Fruit fly (Drosophila melanogaster) whole organism, embryonic: ENCODE data around the gene Gnf1.

Experiments
- Awh ChIP-seq: fragments of 200-800 bp; sonication (Bioruptor generic); IDR thresholded peaks from 2 replicates; pipeline ENCODE4, ENCODE4 v1.3.6; 2022; ENCODE audit warnings: missing biosample characterization, missing genetic modification characterization
- CG10274 ChIP-seq: fragments of 200-800 bp; sonication (Bioruptor generic); optimal IDR thresholded peaks from 3 replicates; lab custom pipeline; 2017; ENCODE audit warnings: missing biosample characterization, mild to moderate bottlenecking, missing genetic modification characterization
- CG10543 ChIP-seq: fragments of 200-800 bp; sonication (Bioruptor generic); optimal IDR thresholded peaks from 3 replicates; lab custom pipeline; 2017; ENCODE audit warnings: missing biosample characterization, mild to moderate bottlenecking, missing genetic modification characterization, moderate library complexity
- CG12391 ChIP-seq: fragments of 200-800 bp; sonication (Bioruptor generic); optimal IDR thresholded peaks from 3 replicates; lab custom pipeline; 2018; ENCODE audit warnings: missing biosample characterization, mild to moderate bottlenecking, missing genetic modification characterization, moderate library complexity
- CG13624 ChIP-seq: fragments of 200-800 bp; sonication (Bioruptor generic); optimal IDR thresholded peaks from 2 replicates; lab custom pipeline; 2016; ENCODE audit warnings: missing biosample characterization, missing genetic modification characterization
- CG14050 ChIP-seq: fragments of 200-800 bp; sonication (Bioruptor generic); IDR thresholded peaks from 3 replicates; pipeline ENCODE4 v1.3.6; 2022; ENCODE audit warnings: missing biosample characterization, missing genetic modification characterization
- CG16863 ChIP-seq: fragments of 200-800 bp; sonication (Bioruptor generic); optimal IDR thresholded peaks from 3 replicates; lab custom pipeline; 2016; ENCODE audit warnings: missing biosample characterization, missing genetic modification characterization
- CG31224 ChIP-seq: fragments of 200-800 bp; sonication (Bioruptor generic); IDR thresholded peaks from 2 replicates; pipeline ENCODE4 v1.3.6; 2022; ENCODE audit warnings: missing biosample characterization, missing genetic modification characterization
- CG6654 ChIP-seq: fragments of 200-800 bp; sonication (Bioruptor generic); optimal IDR thresholded peaks from 2 replicates; lab custom pipeline; 2017; ENCODE audit warnings: missing biosample characterization, mild to moderate bottlenecking, missing genetic modification characterization
- CG6854 ChIP-seq: fragments of 200-800 bp; sonication (Bioruptor generic); optimal IDR thresholded peaks from 3 replicates; lab custom pipeline; 2017; ENCODE audit warnings: missing biosample characterization, mild to moderate bottlenecking, missing genetic modification characterization
- CG7928 ChIP-seq: fragments of 200-800 bp; sonication (Bioruptor generic); optimal IDR thresholded peaks from 2 replicates; lab custom pipeline; 2017; ENCODE audit warnings: missing biosample characterization, mild to moderate bottlenecking, missing genetic modification characterization
- CG8089 ChIP-seq: fragments of 200-800 bp; sonication (Bioruptor generic); optimal IDR thresholded peaks from 3 replicates; lab custom pipeline; 2016; ENCODE audit warnings: missing biosample characterization, missing genetic modification characterization
- CG8388 ChIP-seq: fragments of 200-800 bp; sonication (Bioruptor generic); optimal IDR thresholded peaks from 2 replicates; lab custom pipeline; 2019; ENCODE audit warnings: missing biosample characterization, mild to moderate bottlenecking, missing genetic modification characterization, moderate library complexity
- CG8924 ChIP-seq: fragments of 200-800 bp; optimal IDR thresholded peaks from 3 replicates; lab custom pipeline; 2019; ENCODE audit warnings: missing biosample characterization, mild to moderate bottlenecking, missing genetic modification characterization, moderate library complexity
- CG9727 ChIP-seq: fragments of 200-800 bp; sonication (Bioruptor generic); optimal IDR thresholded peaks from 3 replicates; lab custom pipeline; 2017; ENCODE audit warnings: missing biosample characterization, mild to moderate bottlenecking, missing genetic modification characterization
- D19A ChIP-seq: fragments of 200-800 bp; optimal IDR thresholded peaks from 3 replicates; lab custom pipeline; 2019; ENCODE audit warnings: missing biosample characterization, mild to moderate bottlenecking, missing genetic modification characterization, moderate library complexity
- Dip2 ChIP-seq: fragments of 200-800 bp; sonication (Bioruptor generic); IDR thresholded peaks from 2 replicates; pipeline ENCODE4 v1.3.6; 2022; ENCODE audit warnings: missing biosample characterization, missing genetic modification characterization
- GATAe ChIP-seq: fragments of 200-800 bp; sonication (Bioruptor generic); conservative IDR thresholded peaks from 2 replicates; pipeline ENCODE4 v1.3.6; 2022; ENCODE audit warnings: missing biosample characterization, missing genetic modification characterization
- Meics ChIP-seq: fragments of 200-800 bp; sonication (Bioruptor generic); optimal IDR thresholded peaks from 2 replicates; lab custom pipeline; 2017; ENCODE audit warnings: missing biosample characterization, mild to moderate bottlenecking, missing genetic modification characterization
- Mes4 ChIP-seq: fragments of 200-800 bp; sonication (Bioruptor generic); optimal IDR thresholded peaks from 2 replicates; lab custom pipeline; 2016; ENCODE audit warnings: missing biosample characterization, missing genetic modification characterization
- Mrtf ChIP-seq: fragments of 200-800 bp; sonication (Bioruptor generic); IDR thresholded peaks from 3 replicates; pipeline ENCODE4 v1.3.6; 2022; ENCODE audit warnings: missing biosample characterization, missing genetic modification characterization
- NFAT ChIP-seq: fragments of 200-800 bp; sonication (Bioruptor generic); IDR thresholded peaks from 2 replicates; pipeline ENCODE4 v1.3.6; 2022; ENCODE audit warnings: missing biosample characterization, missing genetic modification characterization
- NK7.1 ChIP-seq: fragments of 200-800 bp; sonication (Bioruptor generic); optimal IDR thresholded peaks from 3 replicates; lab custom pipeline; 2016; ENCODE audit warnings: missing biosample characterization, missing genetic modification characterization
- Oaz ChIP-seq: fragments of 200-800 bp; sonication (Bioruptor generic); IDR thresholded peaks from 2 replicates; pipeline ENCODE4 v1.3.6; 2022; ENCODE audit warnings: missing biosample characterization, missing genetic modification characterization
- Rfx ChIP-seq: fragments of 200-800 bp; sonication (Bioruptor generic); IDR thresholded peaks from 2 replicates; pipeline ENCODE4 v1.3.6; 2022; ENCODE audit warnings: missing biosample characterization, missing genetic modification characterization
- Usf ChIP-seq: fragments of 200-800 bp; sonication (Bioruptor generic); optimal IDR thresholded peaks from 2 replicates; lab custom pipeline; 2017; ENCODE audit warnings: missing genotype, missing biosample characterization, missing genetic modification characterization
- Xbp1 ChIP-seq: fragments of 200-800 bp; sonication (Bioruptor generic); optimal IDR thresholded peaks from 3 replicates; lab custom pipeline; 2016; ENCODE audit warnings: missing biosample characterization, mild to moderate bottlenecking, missing genetic modification characterization
- bcd ChIP-seq: fragments of 200-800 bp; sonication (Bioruptor generic); optimal IDR thresholded peaks from 2 replicates; lab custom pipeline; 2017; ENCODE audit warnings: missing biosample characterization, mild to moderate bottlenecking, missing genetic modification characterization
- cwo ChIP-seq: fragments of 200-800 bp; sonication (Bioruptor generic); optimal IDR thresholded peaks from 3 replicates; lab custom pipeline; 2017; ENCODE audit warnings: missing biosample characterization, missing genetic modification characterization, mild to moderate bottlenecking, moderate library complexity, missing genetic modification reagents
- fd96Cb ChIP-seq: fragments of 200-800 bp; sonication (Bioruptor generic); optimal IDR thresholded peaks from 2 replicates; lab custom pipeline; 2018; ENCODE audit warnings: missing biosample characterization, mild to moderate bottlenecking, missing genetic modification characterization, moderate library complexity
- fu2 ChIP-seq: fragments of 200-800 bp; sonication (Bioruptor generic); optimal IDR thresholded peaks from 2 replicates; lab custom pipeline; 2016; ENCODE audit warnings: missing biosample characterization, missing genetic modification characterization
- gcm ChIP-seq: fragments of 200-800 bp; sonication (Bioruptor generic); optimal IDR thresholded peaks from 2 replicates; lab custom pipeline; 2019; ENCODE audit warnings: missing biosample characterization, mild to moderate bottlenecking, missing genetic modification characterization, moderate library complexity
- gro ChIP-seq: fragments of 200-800 bp; sonication (Bioruptor generic); optimal IDR thresholded peaks from 2 replicates; lab custom pipeline; 2016; ENCODE audit warnings: missing biosample characterization, missing genetic modification characterization
- gt ChIP-seq: fragments of 200-800 bp; sonication (Bioruptor generic); IDR thresholded peaks from 2 replicates; pipeline ENCODE4 v1.3.6; 2022; ENCODE audit warnings: missing biosample characterization, missing genetic modification characterization
- her ChIP-seq: fragments of 200-800 bp; sonication (Bioruptor generic); optimal IDR thresholded peaks from 2 replicates; lab custom pipeline; 2016; ENCODE audit warnings: missing biosample characterization, missing genetic modification characterization
- inv ChIP-seq: fragments of 200-800 bp; sonication (Bioruptor generic); IDR thresholded peaks from 2 replicates; pipeline ENCODE4 v1.3.6; 2022; ENCODE audit warnings: missing biosample characterization, missing genetic modification characterization; ENCODE audit not compliant: partially characterized antibody
- mirr ChIP-seq: fragments of 200-800 bp; sonication (Bioruptor generic); optimal IDR thresholded peaks from 3 replicates; lab custom pipeline; 2018; ENCODE audit warnings: missing biosample characterization, mild to moderate bottlenecking, missing genetic modification characterization
- org-1 ChIP-seq: fragments of 200-800 bp; sonication (Bioruptor generic); optimal IDR thresholded peaks from 2 replicates; lab custom pipeline; 2017; ENCODE audit warnings: missing biosample characterization, missing genetic modification characterization
- otp ChIP-seq: fragments of 200-800 bp; sonication (Bioruptor generic); IDR thresholded peaks from 3 replicates; pipeline ENCODE4, ENCODE4 v1.3.6; 2022; ENCODE audit warnings: missing biosample characterization, missing genetic modification characterization
- pho ChIP-seq: fragments of 200-800 bp; sonication (Bioruptor generic); optimal IDR thresholded peaks from 2 replicates; lab custom pipeline; 2016; ENCODE audit warnings: missing biosample characterization, missing genetic modification characterization
- pzg ChIP-seq: fragments of 200-800 bp; sonication (Bioruptor generic); optimal IDR thresholded peaks from 3 replicates; lab custom pipeline; 2018; ENCODE audit warnings: missing biosample characterization, mild to moderate bottlenecking, missing genetic modification characterization, moderate library complexity
- repo ChIP-seq: fragments of 200-800 bp; sonication (Bioruptor generic); optimal IDR thresholded peaks from 2 replicates; lab custom pipeline; 2016; ENCODE audit warnings: missing biosample characterization, missing genetic modification characterization
- sim ChIP-seq: fragments of 200-800 bp; sonication (Bioruptor generic); IDR thresholded peaks from 2 replicates; pipeline ENCODE4 v1.3.6; 2022; ENCODE audit warnings: missing biosample characterization, missing genetic modification characterization
- slbo ChIP-seq: fragments of 200-800 bp; sonication (Bioruptor generic); IDR thresholded peaks from 2 replicates; pipeline ENCODE4 v1.3.6; 2022; ENCODE audit warnings: missing biosample characterization, missing genetic modification characterization
- ssp ChIP-seq: fragments of 200-800 bp; sonication (Bioruptor generic); IDR thresholded peaks from 2 replicates; pipeline ENCODE4 v1.3.6; 2022; ENCODE audit warnings: missing biosample characterization, missing genetic modification characterization
- tna ChIP-seq: fragments of 200-800 bp; sonication (Bioruptor generic); IDR thresholded peaks from 2 replicates; pipeline ENCODE4 v1.3.6; 2022; ENCODE audit warnings: missing biosample characterization, missing genetic modification characterization; ENCODE audit not compliant: partially characterized antibody
- toy ChIP-seq: fragments of 200-800 bp; sonication (Bioruptor generic); IDR thresholded peaks from 2 replicates; pipeline ENCODE4 v1.3.6; 2022; ENCODE audit warnings: missing biosample characterization, missing genetic modification characterization
- tx ChIP-seq: fragments of 200-800 bp; sonication (Bioruptor generic); optimal IDR thresholded peaks from 2 replicates; lab custom pipeline; 2016; ENCODE audit warnings: missing biosample characterization, missing genetic modification characterization
- wek ChIP-seq: fragments of 200-800 bp; sonication (Bioruptor generic); optimal IDR thresholded peaks from 3 replicates; lab custom pipeline; 2018; ENCODE audit warnings: missing biosample characterization, mild to moderate bottlenecking, missing genetic modification characterization, moderate library complexity
- z ChIP-seq: fragments of 200-800 bp; sonication (Bioruptor generic); IDR thresholded peaks from 3 replicates; pipeline ENCODE4 v1.3.6; 2022; ENCODE audit warnings: missing biosample characterization, missing genetic modification characterization

Gene Gnf1

DNA sequence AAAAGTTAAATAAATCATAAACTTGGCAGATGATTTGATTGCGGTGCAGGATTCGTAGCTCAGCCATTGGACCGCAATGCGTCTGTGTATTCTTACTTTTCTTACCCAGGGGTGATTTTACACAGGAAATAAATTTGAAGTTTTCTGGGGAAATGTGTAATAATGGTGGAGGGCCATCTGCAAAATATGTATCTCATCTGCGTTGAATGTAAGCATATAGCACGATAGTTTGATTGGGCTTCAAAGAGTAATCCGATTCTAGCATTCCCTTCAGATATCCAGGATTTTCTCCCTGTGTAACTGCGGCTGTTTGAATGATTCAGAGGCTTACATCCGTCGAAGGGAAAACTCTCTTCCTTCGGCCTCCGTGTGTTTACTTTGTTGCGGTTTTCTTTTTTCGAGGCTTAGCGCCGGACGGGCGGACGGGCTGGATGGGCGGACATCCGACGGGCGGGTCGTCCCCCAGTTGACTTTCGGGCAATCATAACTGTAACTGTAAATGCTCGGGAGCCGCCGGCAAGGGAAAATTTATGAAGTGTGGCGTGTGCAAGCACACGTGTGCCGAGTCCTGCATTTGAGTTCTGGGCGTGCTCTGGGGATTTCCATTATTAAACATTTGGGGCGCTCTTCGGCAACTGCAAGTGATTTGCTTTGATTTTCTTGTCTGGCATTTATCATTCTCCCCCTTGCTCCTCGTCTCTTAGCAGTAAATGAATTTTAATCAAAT lies 20.2 kb upstream of the Gnf1 start (continued):
- TF ChIP-seq NK7.1 (GFP tag; lab: Kevin White, UChicago): no peak
- peak; percentile 30 for TF ChIP-seq gcm (GFP tag; lab: Kevin White, UChicago)
- TF ChIP-seq her (GFP tag; lab: Kevin White, UChicago): no peak
- TF ChIP-seq NFAT (GFP tag; lab: Robert Waterston, UW): 0 out of 2 replicates have a peak, but pooled peaks have one; percentile 31
- no peak for TF ChIP-seq CG13624 (GFP tag; lab: Kevin White, UChicago)
- TF ChIP-seq D19A (tag; lab: Kevin White, UChicago): peak; percentile 61
- TF ChIP-seq CG9727: peak; percentile 74
- peak; percentile 25 for TF ChIP-seq org-1 (GFP tag; lab: Kevin White, UChicago)
- TF ChIP-seq gro: no peak
- peak; percentile 44; the same call in 1 of the 2 replicates for TF ChIP-seq slbo (GFP tag; lab: Robert Waterston, UW)
- peak; percentile 61 for TF ChIP-seq repo (GFP tag; lab: Kevin White, UChicago)
- peak; percentile 41 for TF ChIP-seq bcd (GFP tag; lab: Kevin White, UChicago)
- no peak for TF ChIP-seq Dip2 (GFP tag; lab: Robert Waterston, UW)
- TF ChIP-seq fd96Cb (tag; lab: Kevin White, UChicago): peak; percentile 78
- peak; percentile 77 for TF ChIP-seq Xbp1 (GFP tag; lab: Kevin White, UChicago)
- no peak for TF ChIP-seq toy
- TF ChIP-seq Awh (GFP tag; lab: Robert Waterston, UW): peak; percentile 63; the same call in 1 of the 2 replicates
- TF ChIP-seq gt: no peak
- peak; percentile 65 for TF ChIP-seq CG8924
- no peak for TF ChIP-seq z (GFP tag; lab: Robert Waterston, UW)
- TF ChIP-seq tx (GFP tag; lab: Kevin White, UChicago): peak; percentile 28
- TF ChIP-seq CG10543 (GFP tag; lab: Kevin White, UChicago): peak; percentile 46
- TF ChIP-seq fu2: peak; percentile 4
- peak; percentile 65 for TF ChIP-seq CG8388 (GFP tag; lab: Kevin White, UChicago)
- peak; percentile 7 for TF ChIP-seq wek (GFP tag; lab: Kevin White, UChicago)
- no peak for TF ChIP-seq GATAe (GFP tag; lab: Robert Waterston, UW)
- TF ChIP-seq CG8089: peak; percentile 46
- TF ChIP-seq inv (GFP tag; lab: Robert Waterston, UW): no peak
- TF ChIP-seq otp (GFP tag; lab: Robert Waterston, UW): peak; percentile 81; the same call in 2 of the 3 replicates
- TF ChIP-seq CG6854 (GFP tag; lab: Kevin White, UChicago): no peak
- no peak for TF ChIP-seq CG31224 (GFP tag; lab: Robert Waterston, UW)
- TF ChIP-seq Oaz (GFP tag; lab: Robert Waterston, UW): no peak
- TF ChIP-seq CG14050 (GFP tag; lab: Robert Waterston, UW): peak; percentile 27; the same call in 1 of the 3 replicates
- peak; percentile 28; the same call in 1 of the 3 replicates for TF ChIP-seq Mrtf (GFP tag; lab: Robert Waterston, UW)
- TF ChIP-seq Rfx (GFP tag; lab: Robert Waterston, UW): no peak
- no peak for TF ChIP-seq ssp (GFP tag; lab: Robert Waterston, UW)
- no peak for TF ChIP-seq tna
- TF ChIP-seq CG6654 (GFP tag; lab: Kevin White, UChicago): no peak
- peak; percentile 31 for TF ChIP-seq Usf (GFP tag; lab: Kevin White, UChicago)
- no peak for TF ChIP-seq mirr (GFP tag; lab: Kevin White, UChicago)
- peak; percentile 72 for TF ChIP-seq CG12391 (tag; lab: Kevin White, UChicago)
- TF ChIP-seq sim (GFP tag; lab: Robert Waterston, UW): 0 out of 2 replicates have a peak, but pooled peaks have one; percentile 44
- TF ChIP-seq Mes4 (GFP tag; lab: Kevin White, UChicago): peak; percentile 66
- peak; percentile 20 for TF ChIP-seq CG10274 (GFP tag; lab: Kevin White, UChicago)
- TF ChIP-seq Meics: peak; percentile 38
- TF ChIP-seq pho (GFP tag; lab: Kevin White, UChicago): peak; percentile 4
- TF ChIP-seq CG16863 (GFP tag; lab: Kevin White, UChicago): peak; percentile 72
- peak; percentile 11 for TF ChIP-seq cwo (GFP tag; lab: Kevin White, UChicago)
- TF ChIP-seq CG7928 (GFP tag; lab: Kevin White, UChicago): no peak
- TF ChIP-seq pzg (GFP tag; lab: Kevin White, UChicago): no peak
